Worm (Caenorhabditis elegans): Measurements from ENCODE around the gene nhr-26.

ce11 chrX:12690346-12690745, 9.9 kb downstream of the nhr-26 start:
- TF ChIP-seq pag-3 (tag; optimal IDR thresholded peaks at IDR 0.05; ENCODE audit: borderline replicate concordance) = no peak
- peak; percentile 93 for TF ChIP-seq unc-55 (GFP tag; optimal IDR thresholded peaks at IDR 0.05)
- TF ChIP-seq tbx-2 (tag; optimal IDR thresholded peaks at IDR 0.05) = no peak
- no peak for TF ChIP-seq ama-1 (optimal IDR thresholded peaks at IDR 0.05)
- no peak for TF ChIP-seq dmd-4 (tag; optimal IDR thresholded peaks at IDR 0.05; ENCODE audit: borderline replicate concordance)
- TF ChIP-seq Y22D7AL.16 (tag; optimal IDR thresholded peaks at IDR 0.05) = no peak
- no peak for TF ChIP-seq npax-4 (tag; optimal IDR thresholded peaks at IDR 0.05)
- no peak for TF ChIP-seq elt-2 (tag; optimal IDR thresholded peaks at IDR 0.05)
- TF ChIP-seq pqm-1 (tag; optimal IDR thresholded peaks at IDR 0.05) = no peak
- TF ChIP-seq hlh-30 (tag; optimal IDR thresholded peaks at IDR 0.05; ENCODE audit: insufficient read depth) = peak; percentile 59
- TF ChIP-seq C38D4.7 (GFP tag; optimal IDR thresholded peaks at IDR 0.05) = no peak
- TF ChIP-seq nhr-11 (tag; optimal IDR thresholded peaks at IDR 0.05) = no peak
- no peak for TF ChIP-seq nfya-1 (tag; optimal IDR thresholded peaks at IDR 0.05)
